Fruit fly (Drosophila melanogaster) whole organism, pupa: ENCODE results near the gene Inx7.

Experiments
- CG10348 ChIP-seq: fragments of 200-800 bp; sonication (Bioruptor generic); IDR thresholded peaks from 2 replicates; pipeline ENCODE4 v1.3.6; 2022; ENCODE audit warnings: missing biosample characterization, missing genetic modification characterization
- CG12605 ChIP-seq: fragments of 200-800 bp; sonication (Bioruptor generic); IDR thresholded peaks from 2 replicates; pipeline ENCODE4 v1.3.6; 2022; ENCODE audit warnings: missing biosample characterization, missing genetic modification characterization
- CG13204 ChIP-seq: fragments of 200-800 bp; sonication (Bioruptor generic); optimal IDR thresholded peaks from 2 replicates; lab custom pipeline; 2018; ENCODE audit warnings: missing biosample characterization, mild to moderate bottlenecking, missing genetic modification characterization, moderate library complexity
- CG14655 ChIP-seq: fragments of 200-800 bp; sonication (Bioruptor generic); optimal IDR thresholded peaks from 3 replicates; lab custom pipeline; 2017; ENCODE audit warnings: mild to moderate bottlenecking, missing biosample characterization, missing genetic modification reagents, missing genetic modification characterization
- CG15710 ChIP-seq: fragments of 200-800 bp; sonication (Bioruptor generic); optimal IDR thresholded peaks from 2 replicates; lab custom pipeline; 2018; ENCODE audit warnings: missing biosample characterization, mild to moderate bottlenecking, missing genetic modification characterization, moderate library complexity
- CG17806 ChIP-seq: fragments of 200-800 bp; sonication (Bioruptor generic); optimal IDR thresholded peaks from 2 replicates; lab custom pipeline; 2018; ENCODE audit warnings: missing biosample characterization, mild to moderate bottlenecking, missing genetic modification characterization, moderate library complexity
- CG32121 ChIP-seq: fragments of 200-800 bp; sonication (Bioruptor generic); IDR thresholded peaks from 2 replicates; pipeline ENCODE4 v1.3.6; 2022; ENCODE audit warnings: missing biosample characterization, missing genetic modification characterization
- CG34367 ChIP-seq: fragments of 200-800 bp; sonication (Bioruptor generic); optimal IDR thresholded peaks from 2 replicates; lab custom pipeline; 2018; ENCODE audit warnings: missing biosample characterization, mild to moderate bottlenecking, missing genetic modification characterization
- CG4496 ChIP-seq: fragments of 200-800 bp; sonication (Bioruptor generic); IDR thresholded peaks from 3 replicates; pipeline ENCODE4 v1.3.6; 2022; ENCODE audit warnings: missing biosample characterization, missing genetic modification characterization
- CG8159 ChIP-seq: fragments of 200-800 bp; sonication (Bioruptor generic); optimal IDR thresholded peaks from 3 replicates; lab custom pipeline; 2018; ENCODE audit warnings: missing biosample characterization, mild to moderate bottlenecking, missing genetic modification characterization, moderate library complexity
- CG8301 ChIP-seq: fragments of 200-800 bp; sonication (Bioruptor generic); optimal IDR thresholded peaks from 2 replicates; lab custom pipeline; 2018; ENCODE audit warnings: missing biosample characterization, mild to moderate bottlenecking, missing genetic modification characterization
- CG9948 ChIP-seq: fragments of 200-800 bp; sonication (Bioruptor generic); optimal IDR thresholded peaks from 2 replicates; lab custom pipeline; 2018; ENCODE audit warnings: missing biosample characterization, mild to moderate bottlenecking, missing genetic modification characterization, moderate library complexity
- D1 ChIP-seq: fragments of 200-800 bp; sonication (Bioruptor generic); optimal IDR thresholded peaks from 2 replicates; lab custom pipeline; 2018; ENCODE audit warnings: missing biosample characterization, mild to moderate bottlenecking, missing genetic modification characterization, moderate library complexity
- EcR ChIP-seq: fragments of 200-800 bp; sonication (Bioruptor generic); optimal IDR thresholded peaks from 3 replicates; lab custom pipeline; 2019; ENCODE audit warnings: missing biosample characterization, missing genetic modification characterization, mild to moderate bottlenecking, moderate library complexity, missing genetic modification reagents
- Ets98B ChIP-seq: fragments of 200-800 bp; sonication (Bioruptor generic); IDR thresholded peaks from 2 replicates; pipeline ENCODE4 v1.3.6; 2022; ENCODE audit warnings: missing biosample characterization, missing genetic modification characterization
- Pif1A ChIP-seq: fragments of 200-800 bp; sonication (Bioruptor generic); optimal IDR thresholded peaks from 3 replicates; lab custom pipeline; 2016; ENCODE audit warnings: missing biosample characterization, missing genetic modification characterization
- Pif1B ChIP-seq: fragments of 200-800 bp; sonication (Bioruptor generic); optimal IDR thresholded peaks from 3 replicates; lab custom pipeline; 2016; ENCODE audit warnings: missing biosample characterization, missing genetic modification characterization
- Snoo ChIP-seq: fragments of 200-800 bp; sonication (Bioruptor generic); optimal IDR thresholded peaks from 3 replicates; lab custom pipeline; 2017; ENCODE audit warnings: missing biosample characterization, mild to moderate bottlenecking, missing genetic modification characterization, inconsistent platforms
- fd96Ca ChIP-seq: fragments of 200-800 bp; sonication (Bioruptor generic); IDR thresholded peaks from 3 replicates; pipeline ENCODE4 v1.3.6; 2022; ENCODE audit warnings: missing biosample characterization, missing genetic modification characterization
- gl ChIP-seq: fragments of 200-800 bp; sonication (Bioruptor generic); optimal IDR thresholded peaks from 2 replicates; lab custom pipeline; 2018; ENCODE audit warnings: missing biosample characterization, mild to moderate bottlenecking, missing genetic modification characterization
- rn ChIP-seq: fragments of 200-800 bp; sonication (Bioruptor generic); IDR thresholded peaks from 2 replicates; pipeline ENCODE4 v1.3.6; 2022; ENCODE audit warnings: missing biosample characterization, missing genetic modification characterization

The Inx7 gene

dm6 chrX:6981470-6981952 is 11.9 kb downstream of the Inx7 start:
- TF ChIP-seq EcR (GFP tag; lab: Kevin White, UChicago) (peak; percentile 24), Snoo (tag; lab: Kevin White, UChicago) (no peak), gl (tag; lab: Kevin White, UChicago) (no peak), CG8301 (tag; lab: Kevin White, UChicago) (no peak), CG32121 (GFP tag; lab: Robert Waterston, UW) (peak; percentile 50), D1 (no peak), CG4496 (GFP tag; lab: Robert Waterston, UW) (no peak; the same call in 2 of the 3 replicates), rn (GFP tag; lab: Robert Waterston, UW) (no peak), CG17806 (tag; lab: Kevin White, UChicago) (no peak), CG9948 (tag; lab: Kevin White, UChicago) (no peak), Ets98B (GFP tag; lab: Robert Waterston, UW) (peak; percentile 35), CG8159 (tag; lab: Kevin White, UChicago) (no peak), CG13204 (peak; percentile 12), Pif1B (GFP tag; lab: Kevin White, UChicago) (peak; percentile 51), CG12605 (peak; percentile 45; the same call in 1 of the 2 replicates), CG15710 (tag; lab: Kevin White, UChicago) (no peak), CG34367 (tag; lab: Kevin White, UChicago) (no peak), fd96Ca (GFP tag; lab: Robert Waterston, UW) (0 out of 3 replicates have a peak, but pooled peaks have one; percentile 43), Pif1A (GFP tag; lab: Kevin White, UChicago) (peak; percentile 29), CG10348 (GFP tag; lab: Robert Waterston, UW) (no peak), CG14655 (no peak)

- TF ChIP-seq CG10348 (GFP tag; lab: Robert Waterston, UW) = no peak
- TF ChIP-seq CG12605 = no peak
- TF ChIP-seq CG8159 (tag; lab: Kevin White, UChicago) = no peak
These were observed 16.5 kb downstream of the Inx7 start for dm6 chrX:6976911-6977310.

dm6 chrX:6976364-6976763 is 17.0 kb downstream of the Inx7 start:
- TF ChIP-seq Snoo (tag; lab: Kevin White, UChicago) (no peak), CG34367 (tag; lab: Kevin White, UChicago) (peak; percentile 34), CG9948 (tag; lab: Kevin White, UChicago) (peak; percentile 37), CG8159 (tag; lab: Kevin White, UChicago) (peak; percentile 59), Ets98B (GFP tag; lab: Robert Waterston, UW) (peak; percentile 35; the same call in 1 of the 2 replicates), gl (tag; lab: Kevin White, UChicago) (no peak), CG17806 (tag; lab: Kevin White, UChicago) (peak; percentile 50), EcR (GFP tag; lab: Kevin White, UChicago) (no peak), CG32121 (GFP tag; lab: Robert Waterston, UW) (no peak), Pif1B (GFP tag; lab: Kevin White, UChicago) (peak; percentile 2), CG8301 (tag; lab: Kevin White, UChicago) (peak; percentile 8), CG14655 (peak; percentile 14), CG4496 (GFP tag; lab: Robert Waterston, UW) (peak; percentile 27; the same call in 1 of the 3 replicates), CG10348 (GFP tag; lab: Robert Waterston, UW) (no peak), CG12605 (no peak), D1 (no peak), rn (GFP tag; lab: Robert Waterston, UW) (no peak), CG15710 (tag; lab: Kevin White, UChicago) (peak; percentile 44), fd96Ca (GFP tag; lab: Robert Waterston, UW) (0 out of 3 replicates have a peak, but pooled peaks have one; percentile 47), CG13204 (no peak), Pif1A (GFP tag; lab: Kevin White, UChicago) (peak; percentile 28)

- no peak for TF ChIP-seq CG14655
These were observed 19.2 kb downstream of the Inx7 start for dm6 chrX:6974221-6974620.

dm6 chrX:6973340-6973739 is 20.1 kb downstream of the Inx7 start, which contains the start of gene CG3040:
CG3040 (minus strand) TSS chrX:6973393.
- no peak for TF ChIP-seq Pif1B (GFP tag; lab: Kevin White, UChicago)
- peak; percentile 54 for TF ChIP-seq CG4496 (GFP tag; lab: Robert Waterston, UW)
- no peak for TF ChIP-seq Snoo (tag; lab: Kevin White, UChicago)
- no peak for TF ChIP-seq CG13204
- TF ChIP-seq CG12605 = no peak
- TF ChIP-seq CG17806 (tag; lab: Kevin White, UChicago) = peak; percentile 34
- peak; percentile 12 for TF ChIP-seq CG14655
- no peak for TF ChIP-seq EcR (GFP tag; lab: Kevin White, UChicago)
- peak; percentile 8 for TF ChIP-seq CG15710 (tag; lab: Kevin White, UChicago)
- TF ChIP-seq Pif1A (GFP tag; lab: Kevin White, UChicago) = no peak
- no peak for TF ChIP-seq CG10348 (GFP tag; lab: Robert Waterston, UW)
- TF ChIP-seq Ets98B (GFP tag; lab: Robert Waterston, UW) = 0 out of 2 replicates have a peak, but pooled peaks have one; percentile 28
- TF ChIP-seq rn (GFP tag; lab: Robert Waterston, UW) = no peak
- TF ChIP-seq CG8159 (tag; lab: Kevin White, UChicago) = peak; percentile 18
- no peak for TF ChIP-seq CG32121 (GFP tag; lab: Robert Waterston, UW)
- TF ChIP-seq fd96Ca (GFP tag; lab: Robert Waterston, UW) = no peak
- peak; percentile 9 for TF ChIP-seq CG9948 (tag; lab: Kevin White, UChicago)
- TF ChIP-seq gl (tag; lab: Kevin White, UChicago) = no peak
- TF ChIP-seq CG34367 (tag; lab: Kevin White, UChicago) = no peak
- no peak for TF ChIP-seq CG8301 (tag; lab: Kevin White, UChicago)
- TF ChIP-seq D1 = peak; percentile 63
